Fruit fly (Drosophila melanogaster): Measurements from ENCODE around the gene Mst87F.

The Mst87F gene

DNA sequence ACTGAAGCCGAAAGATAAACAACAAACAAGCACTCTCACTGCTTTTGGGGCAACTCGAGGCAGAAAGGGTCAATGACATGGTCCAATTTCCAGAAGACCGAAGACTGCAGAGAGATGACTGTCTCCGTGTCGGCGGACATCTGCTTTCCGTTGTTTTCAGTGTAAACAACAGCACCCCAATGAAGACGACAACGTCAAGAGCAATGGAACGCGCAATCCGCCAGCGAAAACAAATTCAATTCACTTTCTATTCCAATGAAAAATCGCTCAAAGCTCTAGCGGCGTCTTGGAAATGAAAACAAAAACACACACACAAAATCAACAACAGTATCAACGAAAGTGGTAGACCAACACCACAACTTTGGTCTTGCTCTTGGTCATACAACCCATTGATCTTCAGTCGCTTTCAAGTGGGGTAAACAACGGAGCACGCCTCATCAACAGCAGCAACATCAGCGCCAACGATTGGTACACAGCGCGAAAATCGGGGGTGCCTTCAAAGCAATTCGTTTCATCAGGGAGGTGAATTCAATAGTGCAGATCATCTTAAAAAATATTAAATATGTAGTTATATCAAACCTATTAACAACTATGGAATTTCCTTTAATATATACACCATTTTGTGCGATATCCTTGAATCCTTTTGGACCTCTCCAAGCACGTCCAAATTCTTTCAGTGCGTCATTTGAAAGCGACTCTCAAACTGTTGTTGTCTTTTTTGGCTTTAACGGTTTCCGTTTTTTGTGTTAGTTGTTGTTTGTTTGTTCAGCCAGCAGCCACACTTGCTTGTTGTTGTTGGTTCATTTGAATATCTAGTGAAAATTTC is 10.1 kb downstream of the Mst87F start (continued):
- TF ChIP-seq CG10209 (GFP tag; optimal IDR thresholded peaks at IDR 0.05) (peak; percentile 67), kni (GFP tag; optimal IDR thresholded peaks at IDR 0.05) (peak; percentile 96), NC2α (GFP tag; optimal IDR thresholded peaks at IDR 0.05) (no peak), E2f1 (GFP tag; IDR thresholded peaks at IDR 0.05) (0 out of 2 replicates have a peak, but pooled peaks have one; percentile 14), ssp (GFP tag; IDR thresholded peaks at IDR 0.05) (peak; percentile 43), gt (GFP tag; IDR thresholded peaks at IDR 0.05) (peak; percentile 56; the same call in 1 of the 2 replicates), NFAT (GFP tag; IDR thresholded peaks at IDR 0.05) (no peak), CG12155 (GFP tag; optimal IDR thresholded peaks at IDR 0.05) (peak; percentile 20), cwo (GFP tag; optimal IDR thresholded peaks at IDR 0.05) (peak; percentile 22), corto (GFP tag; optimal IDR thresholded peaks at IDR 0.05) (no peak), ro (GFP tag; IDR thresholded peaks at IDR 0.05) (no peak; the same call in 1 of the 2 replicates), dati (GFP tag; IDR thresholded peaks at IDR 0.05) (peak; percentile 34; the same call in 1 of the 2 replicates), CG12071 (GFP tag; optimal IDR thresholded peaks at IDR 0.05) (no peak), Aef1 (GFP tag; IDR thresholded peaks at IDR 0.05) (0 out of 3 replicates have a peak, but pooled peaks have one; percentile 16), caup (GFP tag; optimal IDR thresholded peaks at IDR 0.05; ENCODE audit: severe bottlenecking) (no peak), Hand (GFP tag; optimal IDR thresholded peaks at IDR 0.05) (no peak), CG13424 (tag; optimal IDR thresholded peaks at IDR 0.05) (peak; percentile 74), Oaz (GFP tag; IDR thresholded peaks at IDR 0.05) (no peak), Side (GFP tag; optimal IDR thresholded peaks at IDR 0.05) (peak; percentile 22), Camta (GFP tag; optimal IDR thresholded peaks at IDR 0.05) (no peak), Ssrp (tag; optimal IDR thresholded peaks at IDR 0.05) (peak; percentile 84), run (tag; optimal IDR thresholded peaks at IDR 0.05) (no peak), fd102C (GFP tag; optimal IDR thresholded peaks at IDR 0.05) (no peak), CG32767 (GFP tag; IDR thresholded peaks at IDR 0.05) (peak; percentile 62), Gug (GFP tag; IDR thresholded peaks at IDR 0.05) (no peak; the same call in 3 of the 4 replicates), BEAF-32 (GFP tag; optimal IDR thresholded peaks at IDR 0.05) (no peak), gcm2 (GFP tag; optimal IDR thresholded peaks at IDR 0.05) (no peak), danr (GFP tag; IDR thresholded peaks at IDR 0.05) (peak; percentile 14; the same call in 1 of the 2 replicates), CG10147 (GFP tag; optimal IDR thresholded peaks at IDR 0.05) (no peak), CG7357 (GFP tag; IDR thresholded peaks at IDR 0.05) (peak; percentile 49; the same call in 2 of the 3 replicates), dm (GFP tag; optimal IDR thresholded peaks at IDR 0.05) (no peak), Deaf1 (tag; optimal IDR thresholded peaks at IDR 0.05) (no peak), odd (GFP tag; optimal IDR thresholded peaks at IDR 0.05) (peak; percentile 42), CG18599 (GFP tag; optimal IDR thresholded peaks at IDR 0.05) (peak; percentile 23), peb (GFP tag; IDR thresholded peaks at IDR 0.05) (peak; percentile 41; the same call in 1 of the 2 replicates), kay (GFP tag; optimal IDR thresholded peaks at IDR 0.05) (peak; percentile 50), CG17328 (GFP tag; IDR thresholded peaks at IDR 0.05) (peak; percentile 31), CTCF (GFP tag; optimal IDR thresholded peaks at IDR 0.05) (peak; percentile 15), CG9215 (GFP tag; IDR thresholded peaks at IDR 0.05) (peak; percentile 28; the same call in 1 of the 2 replicates), Ets65A (GFP tag) (peak; percentile 16), sr (GFP tag; IDR thresholded peaks at IDR 0.05) (no peak), Kr (GFP tag; optimal IDR thresholded peaks at IDR 0.05) (no peak), her (GFP tag; optimal IDR thresholded peaks at IDR 0.05) (no peak), vvl (GFP tag; IDR thresholded peaks at IDR 0.05) (peak; percentile 65), CG11398 (GFP tag; optimal IDR thresholded peaks at IDR 0.05) (peak; percentile 23), pita (GFP tag; optimal IDR thresholded peaks at IDR 0.05) (no peak), Mrtf (GFP tag; IDR thresholded peaks at IDR 0.05) (0 out of 3 replicates have a peak, but pooled peaks have one; percentile 22), tll (GFP tag; optimal IDR thresholded peaks at IDR 0.05) (no peak), CG33213 (GFP tag; optimal IDR thresholded peaks at IDR 0.05) (no peak), CG10959 (GFP tag; IDR thresholded peaks at IDR 0.05) (no peak)
